Worm (Caenorhabditis elegans) whole organism, L3 larva: ENCODE results near the gene clec-55.

ENCODE experiments used
- ceh-82 ChIP-seq: fragments of 150-350 bp; optimal IDR thresholded peaks from 2 replicates; lab custom pipeline; 2014; ENCODE audit warnings: missing biosample characterization, missing genetic modification characterization
- elt-3 ChIP-seq, 3 experiments: fragments of 150-350 bp in 1 of 3; sonication (generic microtip) in 2 of 3; optimal IDR thresholded peaks; 2 replicates in 2 of 3; 4 replicates in 1 of 3; lab custom pipeline; 2014 to 2017; ENCODE audit warnings: missing biosample characterization in 3 of 3, missing genetic modification characterization in 3 of 3
- fkh-10 ChIP-seq: sonication (generic microtip); optimal IDR thresholded peaks from 2 replicates; lab custom pipeline; 2017; ENCODE audit warnings: missing biosample characterization, missing genetic modification reagents, missing genetic modification characterization
- fkh-2 ChIP-seq: fragments of 150-350 bp; optimal IDR thresholded peaks from 2 replicates; lab custom pipeline; 2014; ENCODE audit warnings: missing biosample characterization, missing genetic modification reagents, missing genetic modification characterization
- mdl-1 ChIP-seq: fragments of 150-350 bp; optimal IDR thresholded peaks from 2 replicates; lab custom pipeline; 2014; ENCODE audit warnings: missing biosample characterization, missing genetic modification characterization
- nhr-237 ChIP-seq: fragments of 150-350 bp; optimal IDR thresholded peaks from 2 replicates; lab custom pipeline; 2014; ENCODE audit warnings: missing biosample characterization, missing genetic modification characterization
- nhr-25 ChIP-seq: sonication (generic microtip); optimal IDR thresholded peaks from 2 replicates; lab custom pipeline; 2017; ENCODE audit warnings: missing biosample characterization, missing genetic modification characterization
- nhr-76 ChIP-seq: fragments of 150-350 bp; sonication (generic microtip); optimal IDR thresholded peaks from 5 replicates; lab custom pipeline; 2014; ENCODE audit warnings: missing biosample characterization, missing genetic modification characterization
- nhr-77 ChIP-seq: fragments of 150-350 bp; optimal IDR thresholded peaks from 2 replicates; lab custom pipeline; 2014; ENCODE audit warnings: missing biosample characterization, missing genetic modification characterization
- zag-1 ChIP-seq: fragments of 150-350 bp; optimal IDR thresholded peaks from 2 replicates; lab custom pipeline; 2014; ENCODE audit warnings: missing biosample characterization, missing genetic modification characterization

DNA sequence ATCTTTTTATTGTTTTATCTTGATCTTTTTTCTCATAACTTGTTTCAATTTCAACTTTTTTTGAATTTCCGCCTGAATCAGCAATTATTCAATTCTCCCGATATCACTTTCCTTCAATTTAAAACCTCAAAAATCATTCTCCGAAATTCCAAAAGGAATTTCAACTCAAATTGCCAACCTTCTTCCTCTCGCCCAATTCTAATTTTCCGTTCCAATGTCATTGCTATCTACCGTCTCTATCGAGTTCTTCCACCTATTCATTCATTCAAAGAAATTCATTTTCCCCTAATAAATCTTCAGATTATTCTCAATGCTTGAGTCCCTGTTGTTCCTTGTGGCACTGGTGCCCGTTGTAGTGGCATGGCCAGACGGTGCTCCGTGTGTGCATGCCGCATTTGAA is 38.2 kb upstream of the clec-55 start, which contains the start of gene F23B12.4:
- TF ChIP-seq fkh-2 (tag; lab: Kevin White, UChicago): no peak
- TF ChIP-seq mdl-1 (tag; lab: Kevin White, UChicago): no peak
- TF ChIP-seq fkh-10 (GFP tag; lab: Kevin White, UChicago): no peak
- TF ChIP-seq nhr-25: no peak
- no peak for TF ChIP-seq nhr-77
- no peak for TF ChIP-seq nhr-76
- no peak for TF ChIP-seq ceh-82
- no peak for TF ChIP-seq zag-1 (tag; lab: Kevin White, UChicago)
- TF ChIP-seq nhr-237 (tag; lab: Kevin White, UChicago): no peak
- TF ChIP-seq elt-3 (tag; optimal IDR thresholded peaks at IDR 0.05; lab: Kevin White, UChicago): no peak
